Fruit fly (Drosophila melanogaster) whole organism: ENCODE results near the gene CG16815.

Experiments
- CG8478 ChIP-seq: fragments of >200 bp; optimal IDR thresholded peaks from 2 replicates; lab custom pipeline; 2018; ENCODE audit warnings: inconsistent platforms
- Dll ChIP-seq: fragments of >200 bp; optimal IDR thresholded peaks from 2 replicates; lab custom pipeline; 2017
- EcR ChIP-seq, 2 experiments: fragments of >200 bp; optimal IDR thresholded peaks; 2 replicates each; lab custom pipeline; 2017; ENCODE audit warnings: missing biosample characterization in 2 of 2, missing genetic modification characterization in 2 of 2, missing genetic modification reagents in 2 of 2
- pan ChIP-seq: fragments of >200 bp; optimal IDR thresholded peaks from 2 replicates; lab custom pipeline; 2017
- psq ChIP-seq: fragments of >200 bp; optimal IDR thresholded peaks from 2 replicates; lab custom pipeline; 2017
- usp ChIP-seq: fragments of >200 bp; optimal IDR thresholded peaks from 2 replicates; lab custom pipeline; 2017; ENCODE audit warnings: missing biosample characterization, missing genetic modification characterization, mixed read lengths

The CG16815 gene

DNA sequence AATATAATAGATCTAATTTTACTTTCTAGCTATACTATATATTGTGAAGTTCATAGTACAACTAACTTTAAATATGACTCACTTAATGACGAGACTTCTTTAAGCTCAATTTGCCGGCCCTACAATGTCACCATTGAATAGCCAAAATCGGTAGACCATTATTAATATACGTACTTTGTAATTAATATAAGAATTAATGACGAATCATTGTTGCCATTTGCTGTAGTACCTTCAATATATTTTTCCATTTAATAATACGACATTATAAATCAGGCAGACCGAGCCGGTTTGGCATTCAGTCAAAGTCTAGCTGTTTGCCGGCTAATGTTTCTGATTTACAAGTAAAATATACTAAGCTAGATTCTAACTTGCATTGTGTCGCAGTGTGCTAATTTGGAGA, 10.1 kb downstream of the CG16815 start, which contains the start of gene Jhbp13:
Jhbp13 (plus strand) TSS at position 301 of the 400 bp plus-strand sequence.
- TF ChIP-seq psq (lab: Kevin White, UChicago) (no peak), CG8478 (lab: Kevin White, UChicago) (no peak), Dll (no peak), usp (GFP tag; lab: Kevin White, UChicago) (no peak), EcR (GFP tag; optimal IDR thresholded peaks at IDR 0.05; lab: Kevin White, UChicago) (no peak), pan (lab: Kevin White, UChicago) (no peak)

DNA sequence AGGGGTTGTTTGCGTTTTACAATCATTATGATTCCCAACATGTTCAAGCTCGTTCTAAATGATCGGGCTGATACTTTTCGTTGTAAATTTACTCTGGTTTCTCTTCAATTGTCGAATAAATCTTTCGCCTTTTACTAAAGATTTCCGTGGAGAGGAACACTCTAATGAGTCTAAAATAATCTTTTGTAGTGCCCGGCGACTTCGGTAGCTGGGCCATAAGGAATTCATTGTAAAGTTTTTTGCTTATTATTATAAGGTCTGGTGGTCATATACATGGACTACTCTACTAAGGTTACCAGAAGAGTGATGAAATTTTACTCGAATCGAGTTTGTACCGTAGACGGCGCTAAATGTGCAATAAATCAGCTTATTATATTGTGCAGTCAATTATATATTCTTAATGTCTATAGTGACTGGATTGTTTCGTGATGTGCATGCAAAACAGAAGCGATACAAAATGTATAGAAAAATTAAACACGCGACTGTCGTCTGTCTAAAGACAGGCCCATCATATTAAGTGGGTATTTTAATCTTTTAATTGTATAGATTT, 15.2 kb downstream of the CG16815 start:
- TF ChIP-seq pan (lab: Kevin White, UChicago) (no peak), psq (lab: Kevin White, UChicago) (no peak), CG8478 (lab: Kevin White, UChicago) (no peak)

DNA sequence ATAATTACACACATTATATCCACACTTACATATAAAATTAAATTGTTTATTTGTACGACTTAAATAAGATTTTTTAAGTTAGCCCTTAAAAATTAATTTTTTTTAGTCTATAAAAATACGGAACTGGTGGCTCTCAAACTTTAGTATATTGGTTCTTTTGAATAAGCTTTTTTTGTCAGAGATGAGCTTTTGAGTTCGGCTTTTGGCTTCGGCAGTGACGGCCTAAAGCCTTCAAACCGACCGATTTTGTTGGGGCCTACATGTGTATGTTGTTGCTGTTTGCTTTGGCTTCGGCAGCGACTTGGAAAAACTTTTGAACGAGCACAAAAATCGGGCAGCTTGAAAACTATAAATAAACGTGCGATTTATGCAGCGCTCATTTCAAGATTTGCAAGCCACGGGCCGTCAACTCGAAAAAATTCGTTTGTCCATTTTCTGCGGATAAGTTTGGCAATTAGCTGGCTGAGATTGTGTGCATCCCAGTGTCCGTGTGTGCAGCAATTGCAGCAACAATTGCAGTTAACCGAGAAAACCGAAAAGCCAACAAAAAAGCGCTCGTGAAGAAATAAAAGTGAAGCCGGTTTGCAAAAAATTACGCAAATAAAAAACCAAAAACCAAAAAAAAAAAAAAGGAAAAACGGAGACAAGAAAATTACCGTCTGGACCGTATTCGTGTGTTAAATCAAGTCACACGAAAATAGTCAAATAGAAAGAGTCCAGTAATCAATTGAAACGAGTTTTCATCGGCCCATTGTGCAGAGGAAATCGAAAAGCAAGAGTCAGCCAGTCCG, 16.4 kb downstream of the CG16815 start, which contains the start of gene CG16820:
CG16820 (plus strand) TSS at position 378 of the 791 bp plus-strand sequence.
- no peak for TF ChIP-seq usp (GFP tag; lab: Kevin White, UChicago)
- TF ChIP-seq pan (lab: Kevin White, UChicago) = no peak
- no peak for TF ChIP-seq psq (lab: Kevin White, UChicago)
- TF ChIP-seq Dll = no peak

DNA sequence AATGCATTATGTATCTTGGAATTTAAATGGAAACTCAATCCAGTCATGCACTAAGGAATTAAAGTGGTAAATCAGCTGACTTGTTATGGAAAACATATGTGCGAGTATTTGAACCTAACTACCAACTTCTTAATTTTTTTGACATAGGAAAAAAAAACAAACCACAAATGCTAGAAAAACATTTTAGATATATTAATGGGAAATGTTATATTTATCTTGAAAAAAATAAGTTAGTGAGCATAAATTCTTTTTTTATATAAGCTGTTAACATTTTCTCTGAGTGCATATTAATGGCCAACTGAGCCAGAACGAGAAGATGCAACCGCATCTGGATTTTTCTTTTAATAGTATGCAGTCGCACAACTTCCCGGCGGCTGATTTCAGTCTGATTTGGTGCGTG, 21.5 kb downstream of the CG16815 start:
- no peak for TF ChIP-seq pan (lab: Kevin White, UChicago)
- TF ChIP-seq psq (lab: Kevin White, UChicago) = no peak
- no peak for TF ChIP-seq EcR (GFP tag; optimal IDR thresholded peaks at IDR 0.05; lab: Kevin White, UChicago)
- TF ChIP-seq Dll = no peak
- no peak for TF ChIP-seq usp (GFP tag; lab: Kevin White, UChicago)
- no peak for TF ChIP-seq CG8478 (lab: Kevin White, UChicago)

DNA sequence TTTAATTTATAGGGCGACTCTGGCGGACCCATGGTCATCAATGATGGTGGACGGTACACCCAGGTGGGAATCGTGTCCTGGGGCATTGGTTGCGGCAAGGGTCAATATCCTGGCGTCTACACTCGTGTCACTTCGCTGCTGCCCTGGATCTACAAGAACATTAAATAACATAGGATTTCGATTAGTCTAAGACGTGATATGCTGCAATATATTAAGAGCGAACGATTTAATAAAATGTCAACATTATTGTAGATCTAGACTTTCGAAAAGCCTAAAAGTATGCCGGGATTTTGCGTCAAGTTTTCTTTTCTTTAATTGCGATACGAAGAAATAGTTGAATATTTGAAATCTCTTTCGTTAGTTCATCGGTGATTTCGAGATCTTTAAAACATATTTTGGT, 27.5 kb downstream of the CG16815 start, which contains the start of gene Naa20B:
Naa20B (plus strand) TSS at position 301 of the 400 bp plus-strand sequence.
- TF ChIP-seq pan (lab: Kevin White, UChicago) (no peak), EcR (GFP tag; optimal IDR thresholded peaks at IDR 0.05; lab: Kevin White, UChicago) (no peak), Dll (no peak), psq (lab: Kevin White, UChicago) (no peak), usp (GFP tag; lab: Kevin White, UChicago) (no peak), CG8478 (lab: Kevin White, UChicago) (no peak)

DNA sequence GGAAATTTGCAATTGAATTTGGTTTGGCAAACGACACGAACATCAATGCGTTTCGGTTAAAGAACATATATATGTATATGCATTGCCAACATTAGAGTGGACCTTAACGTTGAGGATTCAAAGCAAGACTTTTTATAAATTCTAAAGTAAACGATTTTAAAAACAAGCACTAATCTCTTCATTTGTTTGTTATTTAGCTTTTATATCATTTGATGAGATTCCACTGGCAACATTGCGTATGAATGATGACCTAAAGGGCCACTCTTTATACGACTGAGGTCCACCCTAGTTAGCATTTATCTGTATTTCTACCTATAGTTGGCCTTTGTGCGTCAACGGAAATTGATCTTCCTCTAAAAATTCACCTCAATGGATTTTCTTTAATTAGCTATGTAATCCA, 29.1 kb downstream of the CG16815 start:
- TF ChIP-seq EcR (GFP tag; optimal IDR thresholded peaks at IDR 0.05; lab: Kevin White, UChicago) = no peak
- no peak for TF ChIP-seq CG8478 (lab: Kevin White, UChicago)
- no peak for TF ChIP-seq usp (GFP tag; lab: Kevin White, UChicago)
- TF ChIP-seq pan (lab: Kevin White, UChicago) = no peak

DNA sequence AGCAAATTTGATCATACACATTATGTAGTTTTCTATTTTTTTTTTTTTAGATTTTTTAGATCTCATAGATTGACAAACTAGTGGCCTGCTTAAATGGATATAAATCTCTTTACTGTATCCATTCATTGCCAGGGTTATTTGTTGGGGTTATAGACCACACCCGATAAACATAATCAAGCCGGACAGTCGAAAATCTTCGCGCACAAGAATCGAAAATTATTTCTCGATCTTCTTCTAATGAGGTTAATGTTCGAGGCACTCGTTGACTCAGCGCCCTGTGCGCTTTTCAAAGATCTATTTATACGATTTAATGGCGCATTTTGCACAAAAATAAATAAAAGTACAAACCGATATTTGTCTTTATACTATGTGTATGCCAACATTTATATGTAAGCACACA, 30.0 kb downstream of the CG16815 start, which contains the start of gene CG31730:
CG31730 (minus strand) TSS at position 101 of the 400 bp plus-strand sequence.
- TF ChIP-seq EcR (GFP tag; optimal IDR thresholded peaks at IDR 0.05; lab: Kevin White, UChicago) = no peak
- no peak for TF ChIP-seq usp (GFP tag; lab: Kevin White, UChicago)
- no peak for TF ChIP-seq Dll
- no peak for TF ChIP-seq pan (lab: Kevin White, UChicago)
- TF ChIP-seq psq (lab: Kevin White, UChicago) = no peak
- no peak for TF ChIP-seq CG8478 (lab: Kevin White, UChicago)

DNA sequence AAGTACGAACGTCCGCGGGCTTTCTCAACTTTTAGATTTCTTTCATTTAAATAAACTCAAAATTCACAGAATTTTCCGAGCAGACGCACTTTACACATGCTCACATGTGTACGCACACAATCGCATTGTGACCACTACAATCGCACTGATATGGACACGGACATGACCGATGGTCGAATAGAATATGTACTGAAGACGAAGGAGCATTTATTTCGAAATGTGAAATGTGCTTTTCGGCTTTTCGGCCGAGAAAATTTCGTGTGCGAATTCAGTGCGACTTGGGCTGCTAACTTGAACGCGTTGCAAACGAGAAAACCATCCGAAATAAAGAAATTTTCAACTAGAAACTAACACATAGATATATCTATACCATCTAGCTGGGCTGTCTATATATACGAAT, 31.1 kb downstream of the CG16815 start, which contains the start of gene CG44085:
CG44085 (plus strand) TSS at position 269 of the 400 bp plus-strand sequence.
- TF ChIP-seq psq (lab: Kevin White, UChicago) = no peak
- no peak for TF ChIP-seq pan (lab: Kevin White, UChicago)
- no peak for TF ChIP-seq CG8478 (lab: Kevin White, UChicago)
- no peak for TF ChIP-seq Dll

DNA sequence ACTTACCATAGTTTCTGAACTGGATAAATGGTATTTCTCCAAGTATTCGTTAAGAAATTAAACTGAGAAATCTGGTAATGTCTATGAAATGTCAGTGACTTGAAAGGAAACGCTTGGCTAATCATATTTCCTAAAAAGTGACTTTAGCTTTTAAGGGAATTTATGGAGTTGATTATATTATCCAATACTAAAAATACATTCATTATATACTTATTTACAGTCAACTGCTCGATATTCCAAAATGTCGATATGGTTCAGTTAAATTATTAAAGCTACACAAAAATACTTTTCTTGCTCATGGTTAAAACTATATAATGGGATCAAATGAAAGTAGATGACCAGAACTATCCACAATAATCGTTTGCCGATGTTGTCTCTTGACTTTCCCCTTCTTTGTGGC, 36.1 kb downstream of the CG16815 start, which contains the start of gene CG31848:
CG31848 (minus strand) TSS at position 101 of the 400 bp plus-strand sequence.
- no peak for TF ChIP-seq psq (lab: Kevin White, UChicago)

DNA sequence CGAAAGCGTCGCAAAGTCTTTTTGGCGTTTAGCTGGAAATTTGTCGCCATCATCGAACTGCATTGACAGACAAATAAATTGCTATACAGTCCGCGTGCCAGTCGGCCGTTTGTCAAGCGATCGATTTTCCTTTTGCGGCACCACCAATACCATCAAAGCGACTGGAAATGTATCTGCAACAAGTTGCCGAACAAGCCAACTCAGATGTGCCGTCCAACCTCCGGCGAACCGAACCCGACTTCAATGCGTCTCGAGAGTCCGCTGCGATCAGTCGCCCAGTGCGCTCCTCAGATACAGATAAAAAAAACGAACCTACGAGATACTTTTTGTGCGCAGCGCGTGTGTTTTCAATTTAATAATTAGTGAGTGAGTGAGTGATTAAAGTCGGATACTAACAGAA, 37.0 kb downstream of the CG16815 start:
- no peak for TF ChIP-seq psq (lab: Kevin White, UChicago)
- TF ChIP-seq EcR (GFP tag; optimal IDR thresholded peaks at IDR 0.05; lab: Kevin White, UChicago) = no peak
- no peak for TF ChIP-seq pan (lab: Kevin White, UChicago)
- TF ChIP-seq usp (GFP tag; lab: Kevin White, UChicago) = no peak

DNA sequence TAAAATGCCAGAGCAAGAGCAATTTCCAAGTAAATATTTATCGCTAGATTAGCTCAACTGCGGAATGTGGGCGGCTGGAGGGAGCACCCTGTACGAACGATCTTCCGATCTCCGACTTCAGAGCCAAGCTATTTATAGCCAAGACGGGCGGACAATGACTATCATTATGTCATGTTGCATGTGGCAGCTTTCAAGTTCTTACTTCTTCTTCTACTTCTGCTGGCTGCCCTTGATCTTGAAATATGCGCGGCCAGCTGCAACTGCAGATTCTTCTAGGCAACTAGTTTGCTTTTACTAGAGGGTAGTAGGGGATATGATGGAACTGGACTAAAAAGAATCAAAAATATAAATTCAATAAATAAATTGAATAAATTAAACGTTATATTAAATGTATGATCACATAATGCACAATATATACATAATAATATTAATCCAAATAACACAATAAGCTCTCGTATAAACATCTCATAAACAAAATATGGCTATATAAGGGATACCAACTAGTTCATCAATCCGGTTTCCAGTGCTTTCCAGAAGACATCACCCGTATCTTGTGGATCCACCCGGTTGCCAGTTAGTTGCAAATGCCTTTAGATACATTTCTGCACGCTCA, 38.5 kb downstream of the CG16815 start:
- no peak for TF ChIP-seq pan (lab: Kevin White, UChicago)
- no peak for TF ChIP-seq EcR (GFP tag; optimal IDR thresholded peaks at IDR 0.05; lab: Kevin White, UChicago)
- TF ChIP-seq psq (lab: Kevin White, UChicago) = no peak
- TF ChIP-seq Dll = no peak
- no peak for TF ChIP-seq CG8478 (lab: Kevin White, UChicago)
- TF ChIP-seq usp (GFP tag; lab: Kevin White, UChicago) = no peak

DNA sequence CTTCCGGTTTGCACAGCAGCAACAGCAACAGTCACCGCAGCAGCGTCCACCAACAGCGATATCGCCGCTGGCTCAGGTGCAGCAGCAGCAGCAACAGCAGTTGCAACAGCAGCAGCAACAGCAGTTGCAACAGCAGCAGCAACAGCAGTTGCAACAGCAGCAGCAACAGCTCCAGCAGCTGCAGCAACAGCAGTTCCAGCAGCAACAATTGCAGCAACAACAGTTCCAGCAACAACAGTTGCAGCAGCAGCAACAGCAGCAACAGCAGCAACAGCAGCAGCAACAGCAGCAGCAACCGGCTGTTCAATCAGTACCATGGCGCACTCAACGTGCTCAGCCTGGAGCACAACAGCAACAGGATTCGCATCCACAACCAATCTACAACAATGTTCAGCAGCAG, 42.9 kb downstream of the CG16815 start:
- TF ChIP-seq pan (lab: Kevin White, UChicago) (no peak), CG8478 (lab: Kevin White, UChicago) (no peak), psq (lab: Kevin White, UChicago) (no peak), EcR (GFP tag; optimal IDR thresholded peaks at IDR 0.05; lab: Kevin White, UChicago) (no peak), usp (GFP tag; lab: Kevin White, UChicago) (no peak)
